Worm (Caenorhabditis elegans) whole organism, L4 larva: ENCODE results near the gene spp-22.

ENCODE experiments used
- Y75B8A.6 ChIP-seq: fragments of 200-800 bp; sonication (Bioruptor generic); IDR thresholded peaks from 2 replicates; pipeline ENCODE4 v1.3.6; 2022; ENCODE audit warnings: missing genetic modification reagents, missing genetic modification characterization, missing compliant biosample characterization
- daf-19 ChIP-seq: fragments of 200-800 bp; sonication (Bioruptor generic); conservative IDR thresholded peaks from 2 replicates; pipeline ENCODE4 v1.3.6; 2022; ENCODE audit warnings: missing genetic modification characterization, missing compliant biosample characterization
- egl-27 ChIP-seq: sonication (generic microtip); optimal IDR thresholded peaks from 3 replicates; lab custom pipeline; 2017; ENCODE audit warnings: missing biosample characterization, missing genetic modification reagents, missing genetic modification characterization
- fos-1 ChIP-seq: fragments of 150-350 bp; optimal IDR thresholded peaks from 2 replicates; lab custom pipeline; 2014; ENCODE audit warnings: missing biosample characterization, missing genetic modification characterization
- lin-15B ChIP-seq: fragments of 150-350 bp; sonication (generic microtip); optimal IDR thresholded peaks from 3 replicates; lab custom pipeline; 2014; ENCODE audit warnings: missing biosample characterization, missing genetic modification characterization
- nhr-41 ChIP-seq: fragments of 200-800 bp; sonication (Bioruptor generic); IDR thresholded peaks from 2 replicates; pipeline ENCODE4 v1.3.6; 2022; ENCODE audit warnings: missing genetic modification reagents, missing genetic modification characterization, missing compliant biosample characterization
- nhr-77 ChIP-seq: fragments of 150-350 bp; optimal IDR thresholded peaks from 2 replicates; lab custom pipeline; 2014; ENCODE audit warnings: missing biosample characterization, missing genetic modification characterization
- skn-1 ChIP-seq: fragments of 150-350 bp; optimal IDR thresholded peaks from 2 replicates; lab custom pipeline; 2014; ENCODE audit warnings: missing biosample characterization, missing genetic modification characterization
- snpc-4 ChIP-seq: fragments of 150-350 bp; optimal IDR thresholded peaks from 2 replicates; lab custom pipeline; 2014; ENCODE audit warnings: missing biosample characterization, missing genetic modification characterization
- unc-62 ChIP-seq, 3 experiments: fragments of 150-350 bp in 1 of 3; sonication (generic microtip); optimal IDR thresholded peaks in 2 of 3; peaks in 1 of 3; 1 replicate in 1 of 3; 2 replicates in 2 of 3; lab custom pipeline; 2014 to 2017; ENCODE audit warnings: missing biosample characterization in 3 of 3, missing genetic modification characterization in 3 of 3, missing genetic modification reagents in 3 of 3, missing genotype in 1 of 3

- TF ChIP-seq snpc-4 (tag; lab: Kevin White, UChicago), result no peak
- TF ChIP-seq nhr-77, result no peak
- TF ChIP-seq unc-62 (GFP tag; optimal IDR thresholded peaks at IDR 0.05 in 1 of 2; lab: Kevin White, UChicago), result no peak
- TF ChIP-seq unc-62 (tag; optimal IDR thresholded peaks at IDR 0.05; lab: Kevin White, UChicago), result no peak
- TF ChIP-seq Y75B8A.6 (GFP tag; lab: Robert Waterston, UW), result no peak
- TF ChIP-seq daf-19 (GFP tag; lab: Robert Waterston, UW), result no peak
- no peak for TF ChIP-seq skn-1 (tag; lab: Kevin White, UChicago)
- no peak for TF ChIP-seq fos-1 (tag; lab: Kevin White, UChicago)
- no peak for TF ChIP-seq lin-15B (tag; lab: Kevin White, UChicago)
- no peak for TF ChIP-seq egl-27 (tag; lab: Kevin White, UChicago)
- TF ChIP-seq nhr-41 (GFP tag; lab: Robert Waterston, UW), result no peak
These were observed 6.4 kb downstream of the spp-22 start, which contains the start of gene syd-9 for ce11 chrX:7217704-7218479.
